Fruit fly (Drosophila melanogaster): ENCODE measurements around the gene Pfdn2.

dm6 chr3L:11119901-11120418, 45.8 kb upstream of the Pfdn2 start:
- TF ChIP-seq Pif1B (GFP tag; optimal IDR thresholded peaks at IDR 0.05), result no peak
- TF ChIP-seq CG13204 (GFP tag; optimal IDR thresholded peaks at IDR 0.05), result no peak
- no peak for TF ChIP-seq CG34367 (tag; optimal IDR thresholded peaks at IDR 0.05)
